Fruit fly (Drosophila melanogaster) whole organism, prepupa: ENCODE measurements around the gene MTF-1.
A peak's percentile ranks its signal among the peaks of the same experiment; 100 is the strongest.

Experiments
- CG11294 ChIP-seq: fragments of 200-800 bp; sonication (Bioruptor generic); IDR thresholded peaks from 2 replicates; pipeline ENCODE4 v1.3.6; 2022; ENCODE audit warnings: missing biosample characterization, missing genetic modification characterization
- CG6276 ChIP-seq: fragments of 200-800 bp; sonication (Bioruptor generic); optimal IDR thresholded peaks from 2 replicates; lab custom pipeline; 2017; ENCODE audit warnings: missing biosample characterization, mild to moderate bottlenecking, missing genetic modification characterization
- Hr38 ChIP-seq: sonication (Bioruptor generic); optimal IDR thresholded peaks from 2 replicates; lab custom pipeline; 2016; ENCODE audit warnings: missing biosample characterization, missing genetic modification characterization
- OdsH ChIP-seq: fragments of 200-800 bp; sonication (Bioruptor generic); optimal IDR thresholded peaks from 3 replicates; lab custom pipeline; 2016; ENCODE audit warnings: missing biosample characterization, missing genetic modification characterization
- Sox15 ChIP-seq: fragments of 200-800 bp; sonication (Bioruptor generic); optimal IDR thresholded peaks from 3 replicates; lab custom pipeline; 2016; ENCODE audit warnings: missing biosample characterization, missing genetic modification characterization
- cyc ChIP-seq: fragments of 200-800 bp; sonication (Bioruptor generic); optimal IDR thresholded peaks from 3 replicates; lab custom pipeline; 2016; ENCODE audit warnings: missing biosample characterization, missing genetic modification characterization
- esn ChIP-seq: fragments of 200-800 bp; sonication (Bioruptor generic); optimal IDR thresholded peaks from 2 replicates; lab custom pipeline; 2016; ENCODE audit warnings: missing biosample characterization, mild to moderate bottlenecking, missing genetic modification characterization, moderate library complexity
- svp ChIP-seq: fragments of 200-800 bp; sonication (Bioruptor generic); peaks from one replicate; lab custom pipeline; 2016; ENCODE audit warnings: missing biosample characterization, missing genetic modification characterization

DNA sequence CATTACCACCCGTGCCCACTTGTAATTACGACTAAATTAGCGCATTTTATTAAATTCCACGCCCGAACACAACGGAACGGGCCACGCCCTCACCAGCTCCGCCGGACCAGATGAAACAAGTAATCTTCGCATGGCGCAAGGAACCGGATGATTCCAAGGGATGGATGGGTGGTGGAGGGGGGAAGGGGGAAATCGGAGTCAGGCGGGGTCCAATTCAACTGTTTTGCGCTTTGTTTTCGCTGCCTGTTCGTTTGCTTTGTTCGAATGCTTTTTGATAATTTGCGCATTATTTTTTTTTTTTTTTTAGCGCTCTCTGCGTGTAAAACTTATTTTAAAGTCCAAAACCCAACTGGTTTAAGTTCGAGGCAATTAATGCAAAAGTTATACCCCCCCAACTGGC, 33.4 kb upstream of the MTF-1 start:
- TF ChIP-seq OdsH (no peak), cyc (GFP tag; lab: Kevin White, UChicago) (no peak), Sox15 (GFP tag; lab: Kevin White, UChicago) (no peak), esn (GFP tag; lab: Kevin White, UChicago) (no peak), svp (GFP tag; lab: Kevin White, UChicago) (peak; percentile 40), Hr38 (no peak), CG11294 (GFP tag; lab: Robert Waterston, UW) (no peak), CG6276 (GFP tag; lab: Kevin White, UChicago) (no peak)
